Worm (Caenorhabditis elegans): Measurements from ENCODE around the gene C16C10.1.

DNA sequence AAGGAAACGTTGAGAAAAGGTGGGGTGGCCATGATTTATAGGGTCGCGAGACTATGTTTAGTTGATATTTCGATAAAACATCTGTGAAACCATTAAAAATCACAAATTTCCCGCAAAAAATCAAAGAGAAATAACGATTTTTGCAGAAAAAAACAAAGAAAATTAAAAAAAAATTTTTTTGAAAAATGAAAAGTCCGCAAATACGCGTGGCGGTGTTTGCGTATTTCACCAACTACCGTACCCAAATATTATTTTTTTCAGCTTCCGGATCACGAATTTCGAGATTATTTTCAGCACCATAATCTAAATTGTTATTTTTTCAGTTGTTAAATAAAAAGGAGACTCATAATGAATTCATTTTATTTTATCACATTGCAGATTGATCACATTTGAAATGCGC, 48.9 kb upstream of the C16C10.1 start:
- no peak for TF ChIP-seq ztf-11 (tag; optimal IDR thresholded peaks at IDR 0.05)
- TF ChIP-seq mdl-1 (tag; optimal IDR thresholded peaks at IDR 0.05): no peak
- TF ChIP-seq unc-62 (GFP tag; optimal IDR thresholded peaks at IDR 0.05): no peak
- TF ChIP-seq nhr-84 (tag; optimal IDR thresholded peaks at IDR 0.05): no peak
- no peak for TF ChIP-seq elt-2 (tag; optimal IDR thresholded peaks at IDR 0.05)
- TF ChIP-seq grh-1 (GFP tag; IDR thresholded peaks at IDR 0.05): no peak
- TF ChIP-seq unc-130 (tag; optimal IDR thresholded peaks at IDR 0.05): no peak
- no peak for TF ChIP-seq ztf-4 (tag; optimal IDR thresholded peaks at IDR 0.05)
- no peak for TF ChIP-seq lir-3 (tag; optimal IDR thresholded peaks at IDR 0.05; ENCODE audit: poor library complexity)
- TF ChIP-seq elt-3 (tag; optimal IDR thresholded peaks at IDR 0.05): no peak
- no peak for TF ChIP-seq jun-1 (tag; optimal IDR thresholded peaks at IDR 0.05)

Data from whole organism, L1 larva.